Fruit fly (Drosophila melanogaster) whole organism, prepupa: ENCODE measurements around the gene CG10993.

Source experiments
- CG11294 ChIP-seq: fragments of 200-800 bp; sonication (Bioruptor generic); IDR thresholded peaks from 2 replicates; pipeline ENCODE4 v1.3.6; 2022; ENCODE audit warnings: missing biosample characterization, missing genetic modification characterization
- CG11762 ChIP-seq: fragments of 200-800 bp; sonication (Bioruptor generic); optimal IDR thresholded peaks from 3 replicates; lab custom pipeline; 2016; ENCODE audit warnings: missing biosample characterization, missing genetic modification characterization; ENCODE audit not compliant: insufficient read depth
- CG11902 ChIP-seq: fragments of 200-800 bp; sonication (Bioruptor generic); optimal IDR thresholded peaks from 3 replicates; lab custom pipeline; 2016; ENCODE audit warnings: missing biosample characterization, missing genetic modification characterization
- CG15336 ChIP-seq: fragments of 200-800 bp; sonication (Bioruptor generic); IDR thresholded peaks from 2 replicates; pipeline ENCODE4 v1.3.6; 2022; ENCODE audit warnings: missing biosample characterization, missing genetic modification characterization
- CG1621 ChIP-seq: fragments of 200-800 bp; sonication (Bioruptor generic); optimal IDR thresholded peaks from 3 replicates; lab custom pipeline; 2018; ENCODE audit warnings: missing biosample characterization, mild to moderate bottlenecking, missing genetic modification characterization
- CG16779 ChIP-seq: fragments of 200-800 bp; sonication (Bioruptor generic); optimal IDR thresholded peaks from 3 replicates; lab custom pipeline; 2017; ENCODE audit warnings: missing biosample characterization, mild to moderate bottlenecking, missing genetic modification characterization
- CG3032 ChIP-seq: fragments of 200-800 bp; optimal IDR thresholded peaks from 2 replicates; lab custom pipeline; 2019; ENCODE audit warnings: missing biosample characterization, mild to moderate bottlenecking, missing genetic modification characterization, moderate library complexity
- CG31627 ChIP-seq: fragments of 200-800 bp; sonication (Bioruptor generic); optimal IDR thresholded peaks from 3 replicates; lab custom pipeline; 2016; ENCODE audit warnings: missing biosample characterization, missing genetic modification characterization
- CG32006 ChIP-seq: fragments of 200-800 bp; sonication (Bioruptor generic); optimal IDR thresholded peaks from 3 replicates; lab custom pipeline; 2017; ENCODE audit warnings: missing biosample characterization, mild to moderate bottlenecking, missing genetic modification characterization
- CG3919 ChIP-seq: fragments of 200-800 bp; sonication (Bioruptor generic); optimal IDR thresholded peaks from 3 replicates; lab custom pipeline; 2016; ENCODE audit warnings: missing biosample characterization, missing genetic modification characterization
- CG4318 ChIP-seq: fragments of 200-800 bp; sonication (Bioruptor generic); optimal IDR thresholded peaks from 3 replicates; lab custom pipeline; 2017; ENCODE audit warnings: missing biosample characterization, mild to moderate bottlenecking, missing genetic modification characterization
- CG6163 ChIP-seq: fragments of 200-800 bp; sonication (Bioruptor generic); IDR thresholded peaks from 3 replicates; pipeline ENCODE4 v1.3.6; 2022; ENCODE audit warnings: missing biosample characterization, missing genetic modification characterization
- CG6276 ChIP-seq: fragments of 200-800 bp; sonication (Bioruptor generic); optimal IDR thresholded peaks from 2 replicates; lab custom pipeline; 2017; ENCODE audit warnings: missing biosample characterization, mild to moderate bottlenecking, missing genetic modification characterization
- CG6792 ChIP-seq: fragments of 200-800 bp; sonication (Bioruptor generic); optimal IDR thresholded peaks from 3 replicates; lab custom pipeline; 2016; ENCODE audit warnings: missing biosample characterization, missing genetic modification characterization
- CG6854 ChIP-seq: fragments of 200-800 bp; sonication (Bioruptor generic); optimal IDR thresholded peaks from 2 replicates; lab custom pipeline; 2017; ENCODE audit warnings: missing biosample characterization, mild to moderate bottlenecking, missing genetic modification characterization
- CG7368 ChIP-seq: fragments of 200-800 bp; sonication (Bioruptor generic); optimal IDR thresholded peaks from 3 replicates; lab custom pipeline; 2016; ENCODE audit warnings: missing biosample characterization, missing genetic modification characterization
- CG8119 ChIP-seq: fragments of 200-800 bp; sonication (Bioruptor generic); IDR thresholded peaks from 3 replicates; pipeline ENCODE4 v1.3.6; 2022; ENCODE audit warnings: missing biosample characterization, missing genetic modification characterization
- CG8319 ChIP-seq: fragments of 200-800 bp; sonication (Bioruptor generic); optimal IDR thresholded peaks from 3 replicates; lab custom pipeline; 2016; ENCODE audit warnings: missing biosample characterization, missing genetic modification characterization
- CG8632 ChIP-seq: fragments of 200-800 bp; sonication (Bioruptor generic); optimal IDR thresholded peaks from 3 replicates; lab custom pipeline; 2016; ENCODE audit warnings: missing biosample characterization, missing genetic modification characterization
- Eip75B ChIP-seq: fragments of 200-800 bp; sonication (Bioruptor generic); optimal IDR thresholded peaks from 3 replicates; lab custom pipeline; 2016; ENCODE audit warnings: missing biosample characterization, missing genetic modification characterization
- Eip78C ChIP-seq: fragments of 200-800 bp; sonication (Bioruptor generic); peaks from one replicate; lab custom pipeline; 2016; ENCODE audit warnings: missing biosample characterization, missing genetic modification characterization
- Eip93F ChIP-seq: fragments of 200-800 bp; sonication (Bioruptor generic); optimal IDR thresholded peaks from 2 replicates; lab custom pipeline; 2016; ENCODE audit warnings: missing biosample characterization, mild to moderate bottlenecking, missing genetic modification characterization
- Ets21C ChIP-seq: fragments of 200-800 bp; sonication (Bioruptor generic); optimal IDR thresholded peaks from 3 replicates; lab custom pipeline; 2016; ENCODE audit warnings: missing biosample characterization, missing genetic modification characterization
- Ets96B ChIP-seq: fragments of 200-800 bp; optimal IDR thresholded peaks from 2 replicates; lab custom pipeline; 2019; ENCODE audit warnings: missing biosample characterization, mild to moderate bottlenecking, missing genetic modification characterization, moderate library complexity
- Gug ChIP-seq: fragments of 200-800 bp; sonication (Bioruptor generic); IDR thresholded peaks from 2 replicates; pipeline ENCODE4 v1.3.6; 2022; ENCODE audit warnings: missing biosample characterization, missing genetic modification characterization
- Hr39 ChIP-seq: fragments of 200-800 bp; sonication (Bioruptor generic); optimal IDR thresholded peaks from 2 replicates; lab custom pipeline; 2016; ENCODE audit warnings: missing biosample characterization, missing genetic modification characterization
- Lpt ChIP-seq: fragments of 200-800 bp; sonication (Bioruptor generic); optimal IDR thresholded peaks from 3 replicates; lab custom pipeline; 2016; ENCODE audit warnings: missing biosample characterization, missing genetic modification characterization
- Met ChIP-seq: fragments of 200-800 bp; sonication (Bioruptor generic); optimal IDR thresholded peaks from 3 replicates; lab custom pipeline; 2016; ENCODE audit warnings: missing biosample characterization, missing genetic modification characterization
- OdsH ChIP-seq: fragments of 200-800 bp; sonication (Bioruptor generic); optimal IDR thresholded peaks from 3 replicates; lab custom pipeline; 2016; ENCODE audit warnings: missing biosample characterization, missing genetic modification characterization
- Smox ChIP-seq: fragments of 200-800 bp; sonication (Bioruptor generic); optimal IDR thresholded peaks from 3 replicates; lab custom pipeline; 2016; ENCODE audit warnings: missing biosample characterization, missing genetic modification characterization
- Sox102F ChIP-seq: fragments of 200-800 bp; sonication (Bioruptor generic); optimal IDR thresholded peaks from 2 replicates; lab custom pipeline; 2016; ENCODE audit warnings: missing biosample characterization, mild to moderate bottlenecking, missing genetic modification characterization
- Sox14 ChIP-seq: fragments of 200-800 bp; sonication (Bioruptor generic); optimal IDR thresholded peaks from 3 replicates; lab custom pipeline; 2016; ENCODE audit warnings: missing biosample characterization, missing genetic modification characterization
- Sox15 ChIP-seq: fragments of 200-800 bp; sonication (Bioruptor generic); optimal IDR thresholded peaks from 3 replicates; lab custom pipeline; 2016; ENCODE audit warnings: missing biosample characterization, missing genetic modification characterization
- achi ChIP-seq: fragments of 200-800 bp; sonication (Bioruptor generic); optimal IDR thresholded peaks from 3 replicates; lab custom pipeline; 2016; ENCODE audit warnings: missing biosample characterization, missing genetic modification characterization
- acj6 ChIP-seq: fragments of 200-800 bp; sonication (Bioruptor generic); optimal IDR thresholded peaks from 3 replicates; lab custom pipeline; 2016; ENCODE audit warnings: missing biosample characterization, missing genetic modification characterization
- cyc ChIP-seq: fragments of 200-800 bp; sonication (Bioruptor generic); optimal IDR thresholded peaks from 3 replicates; lab custom pipeline; 2016; ENCODE audit warnings: missing biosample characterization, missing genetic modification characterization
- dac ChIP-seq: fragments of 200-800 bp; sonication (Bioruptor generic); optimal IDR thresholded peaks from 2 replicates; lab custom pipeline; 2017; ENCODE audit warnings: missing biosample characterization, mild to moderate bottlenecking, missing genetic modification characterization
- dsx ChIP-seq: fragments of 200-800 bp; optimal IDR thresholded peaks from 3 replicates; lab custom pipeline; 2019; ENCODE audit warnings: missing biosample characterization, mild to moderate bottlenecking, missing genetic modification characterization, moderate library complexity; ENCODE audit not compliant: poor library complexity, severe bottlenecking
- eg ChIP-seq: fragments of 200-800 bp; sonication (Bioruptor generic); IDR thresholded peaks from 3 replicates; pipeline ENCODE4 v1.3.6; 2022; ENCODE audit warnings: missing biosample characterization, missing genetic modification characterization
- fd59A ChIP-seq: fragments of 200-800 bp; sonication (Bioruptor generic); optimal IDR thresholded peaks from 2 replicates; lab custom pipeline; 2017; ENCODE audit warnings: missing biosample characterization, mild to moderate bottlenecking, missing genetic modification characterization, missing genetic modification reagents
- fkh ChIP-seq: fragments of 200-800 bp; sonication (Bioruptor generic); optimal IDR thresholded peaks from 3 replicates; lab custom pipeline; 2017; ENCODE audit warnings: missing biosample characterization, mild to moderate bottlenecking, missing genetic modification characterization, moderate library complexity
- lz ChIP-seq: fragments of 200-800 bp; sonication (Bioruptor generic); optimal IDR thresholded peaks from 3 replicates; lab custom pipeline; 2016; ENCODE audit warnings: missing biosample characterization, missing genetic modification characterization
- net ChIP-seq: fragments of 200-800 bp; sonication (Bioruptor generic); optimal IDR thresholded peaks from 3 replicates; lab custom pipeline; 2016; ENCODE audit warnings: missing biosample characterization, missing genetic modification characterization
- pdm3 ChIP-seq: fragments of 200-800 bp; sonication (Bioruptor generic); optimal IDR thresholded peaks from 3 replicates; lab custom pipeline; 2016; ENCODE audit warnings: missing biosample characterization, missing genetic modification characterization
- salr ChIP-seq, 2 experiments: fragments of 200-800 bp; sonication (Bioruptor generic); optimal IDR thresholded peaks; 3 replicates each; lab custom pipeline; 2016 to 2018; ENCODE audit warnings: missing biosample characterization in 2 of 2, missing genetic modification characterization in 2 of 2, mild to moderate bottlenecking in 1 of 2
- spab ChIP-seq: fragments of 200-800 bp; sonication (Bioruptor generic); optimal IDR thresholded peaks from 2 replicates; lab custom pipeline; 2017; ENCODE audit warnings: missing biosample characterization, mild to moderate bottlenecking, missing genetic modification characterization, missing genetic modification reagents
- ss ChIP-seq, 2 experiments: fragments of 200-800 bp; sonication (Bioruptor generic); optimal IDR thresholded peaks; 2 replicates in 1 of 2; 3 replicates in 1 of 2; lab custom pipeline; 2017 to 2018; ENCODE audit warnings: mild to moderate bottlenecking in 2 of 2, missing biosample characterization in 2 of 2, missing genetic modification characterization in 2 of 2, moderate library complexity in 1 of 2
- svp ChIP-seq: fragments of 200-800 bp; sonication (Bioruptor generic); peaks from one replicate; lab custom pipeline; 2016; ENCODE audit warnings: missing biosample characterization, missing genetic modification characterization
- topi ChIP-seq: fragments of 200-800 bp; sonication (Bioruptor generic); optimal IDR thresholded peaks from 3 replicates; lab custom pipeline; 2016; ENCODE audit warnings: missing biosample characterization, missing genetic modification characterization

CG10993 gene

DNA sequence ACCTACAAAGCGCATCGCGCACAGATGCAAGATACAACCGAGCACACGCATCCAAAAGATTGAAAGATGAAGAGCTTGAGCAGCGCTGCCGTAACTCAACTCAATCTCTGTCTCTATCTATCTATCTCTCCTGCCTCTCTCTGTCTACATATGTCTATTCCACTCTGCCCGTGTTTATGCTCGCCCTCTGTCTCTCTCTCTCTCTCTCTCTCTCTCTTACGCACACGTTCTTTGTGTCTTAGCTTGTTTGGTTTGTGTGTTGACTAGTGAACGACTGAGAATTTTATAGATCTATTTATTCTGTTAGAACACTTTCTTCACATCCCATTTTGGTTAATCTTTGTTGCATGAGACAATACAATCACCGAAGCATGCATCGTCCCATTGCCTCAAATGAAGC, 14.6 kb upstream of the CG10993 start:
- no peak for TF ChIP-seq Sox14 (GFP tag; lab: Kevin White, UChicago)
- peak; percentile 83 for TF ChIP-seq fkh (GFP tag; lab: Kevin White, UChicago)
- TF ChIP-seq, all 60 proteins: peak for 1

DNA sequence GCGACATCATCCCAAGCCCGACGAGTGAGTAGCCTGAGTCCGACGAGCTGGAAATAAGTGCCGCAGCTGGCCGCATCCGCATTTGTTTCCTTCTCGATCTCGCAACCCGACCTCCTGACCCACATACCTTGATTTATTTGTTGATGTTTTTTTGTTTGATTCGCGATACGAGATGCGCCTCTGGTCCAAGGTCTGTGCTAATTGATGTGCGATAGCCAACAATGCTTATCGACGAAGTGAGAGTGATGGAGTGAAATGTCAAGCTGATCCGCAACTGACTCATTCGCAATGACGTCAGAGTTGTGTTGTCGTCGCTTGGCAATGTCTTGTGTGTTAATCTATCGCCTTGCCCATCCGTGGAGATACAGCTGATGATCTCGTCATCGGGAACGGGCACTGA, 13.5 kb upstream of the CG10993 start:
- TF ChIP-seq CG8319 (GFP tag; lab: Kevin White, UChicago) (no peak), svp (peak; percentile 95)

dm6 chrX:13800680-13801079, 9.8 kb upstream of the CG10993 start:
- TF ChIP-seq Lpt (GFP tag; lab: Kevin White, UChicago) (no peak), Gug (GFP tag; lab: Robert Waterston, UW) (no peak), Eip75B (GFP tag; lab: Kevin White, UChicago) (no peak), Met (no peak), CG6276 (GFP tag; lab: Kevin White, UChicago) (no peak), CG3032 (tag; lab: Kevin White, UChicago) (no peak), spab (GFP tag; lab: Kevin White, UChicago) (no peak), cyc (GFP tag; lab: Kevin White, UChicago) (peak; percentile 26), OdsH (GFP tag; lab: Kevin White, UChicago) (no peak), dac (no peak), CG11902 (no peak), Sox15 (GFP tag; lab: Kevin White, UChicago) (no peak), Smox (no peak), Eip93F (GFP tag; lab: Kevin White, UChicago) (no peak), lz (GFP tag; lab: Kevin White, UChicago) (peak; percentile 14), acj6 (peak; percentile 11), Hr39 (GFP tag; lab: Kevin White, UChicago) (peak; percentile 24), CG3919 (no peak), CG11762 (GFP tag; lab: Kevin White, UChicago) (no peak), eg (GFP tag; lab: Robert Waterston, UW) (no peak), fd59A (no peak), Sox102F (peak; percentile 22), CG4318 (GFP tag; lab: Kevin White, UChicago) (no peak), CG15336 (GFP tag; lab: Robert Waterston, UW) (no peak), CG8632 (GFP tag; lab: Kevin White, UChicago) (no peak), CG11294 (GFP tag; lab: Robert Waterston, UW) (no peak), CG8319 (GFP tag; lab: Kevin White, UChicago) (no peak), Eip78C (GFP tag; lab: Kevin White, UChicago) (peak; percentile 63), topi (no peak), salr (GFP tag; optimal IDR thresholded peaks at IDR 0.05; lab: Kevin White, UChicago) (no peak), CG8119 (GFP tag; lab: Robert Waterston, UW) (no peak), Ets21C (GFP tag; lab: Kevin White, UChicago) (peak; percentile 7), CG16779 (tag; lab: Kevin White, UChicago) (no peak), pdm3 (GFP tag; lab: Kevin White, UChicago) (no peak), dsx (no peak), CG31627 (peak; percentile 24), CG6792 (GFP tag; lab: Kevin White, UChicago) (peak; percentile 4), Sox14 (GFP tag; lab: Kevin White, UChicago) (peak; percentile 12), CG6854 (GFP tag; lab: Kevin White, UChicago) (no peak), CG32006 (GFP tag; lab: Kevin White, UChicago) (no peak), achi (GFP tag; lab: Kevin White, UChicago) (no peak), net (GFP tag; lab: Kevin White, UChicago) (peak; percentile 12), CG6163 (GFP tag; lab: Robert Waterston, UW) (no peak; the same call in 2 of the 3 replicates), CG7368 (GFP tag; lab: Kevin White, UChicago) (no peak), ss (GFP tag; optimal IDR thresholded peaks at IDR 0.05; lab: Kevin White, UChicago) (no peak), Ets96B (tag; lab: Kevin White, UChicago) (no peak), CG1621 (tag; lab: Kevin White, UChicago) (no peak)
